Worm (Caenorhabditis elegans) whole organism, L1 larva: ENCODE results near the gene D2096.12.

ENCODE experiments used
- efl-1 ChIP-seq, 4 experiments: fragments of 150-350 bp; optimal IDR thresholded peaks in 3 of 4; peaks in 1 of 4; 1 replicate in 1 of 4; 2 replicates in 3 of 4; lab custom pipeline; 2014; ENCODE audit warnings: missing biosample characterization in 2 of 4, missing genetic modification characterization in 2 of 4, missing genetic modification reagents in 2 of 4
- elt-3 ChIP-seq, 6 experiments: fragments of 150-350 bp in 1 of 6; sonication (generic microtip); optimal IDR thresholded peaks; 2 replicates each; lab custom pipeline; 2017 to 2018; ENCODE audit warnings: missing biosample characterization in 6 of 6, missing genetic modification characterization in 6 of 6, inconsistent platforms in 1 of 6
- lin-35 ChIP-seq, 2 experiments: fragments of 150-350 bp; optimal IDR thresholded peaks; 2 replicates each; lab custom pipeline; 2014; ENCODE audit warnings: missing biosample characterization in 2 of 2, missing genetic modification characterization in 2 of 2, missing genetic modification reagents in 2 of 2
- mab-9 ChIP-seq: fragments of 200-800 bp; sonication (Bioruptor generic); IDR thresholded peaks from 2 replicates; pipeline ENCODE4 v1.3.6; 2022; ENCODE audit warnings: missing genetic modification reagents, missing genetic modification characterization, missing compliant biosample characterization
- mep-1 ChIP-seq: fragments of 150-350 bp; optimal IDR thresholded peaks from 2 replicates; lab custom pipeline; 2014; ENCODE audit warnings: missing biosample characterization, missing genetic modification characterization
- nhr-76 ChIP-seq: sonication (generic microtip); optimal IDR thresholded peaks from 2 replicates; lab custom pipeline; 2017; ENCODE audit warnings: missing biosample characterization, missing genetic modification characterization
- rnt-1 ChIP-seq: sonication (generic microtip); optimal IDR thresholded peaks from 2 replicates; lab custom pipeline; 2016; ENCODE audit warnings: mild to moderate bottlenecking, missing genetic modification characterization, moderate library complexity, missing compliant biosample characterization
- sptf-1 ChIP-seq: fragments of 150-350 bp; optimal IDR thresholded peaks from 2 replicates; lab custom pipeline; 2014; ENCODE audit warnings: missing biosample characterization, missing genetic modification characterization
- xbp-1 ChIP-seq: sonication (generic microtip); optimal IDR thresholded peaks from 2 replicates; lab custom pipeline; 2016; ENCODE audit warnings: missing genetic modification characterization, missing compliant biosample characterization

- no peak for TF ChIP-seq nhr-76
- TF ChIP-seq efl-1 (optimal IDR thresholded peaks at IDR 0.05; lab: Kevin White, UChicago), result no peak
- no peak for TF ChIP-seq efl-1 (GFP tag; optimal IDR thresholded peaks at IDR 0.05 in 1 of 2; lab: Kevin White, UChicago)
- TF ChIP-seq xbp-1 (tag; lab: Kevin White, UChicago), result no peak
- TF ChIP-seq elt-3 (tag; optimal IDR thresholded peaks at IDR 0.05; lab: Kevin White, UChicago), result no peak
- TF ChIP-seq mab-9 (GFP tag; lab: Robert Waterston, UW), result no peak
- TF ChIP-seq lin-35 (GFP tag; optimal IDR thresholded peaks at IDR 0.05; lab: Kevin White, UChicago), result no peak
- TF ChIP-seq rnt-1 (tag; lab: Kevin White, UChicago), result no peak
- TF ChIP-seq mep-1 (tag; lab: Kevin White, UChicago), result no peak
- no peak for TF ChIP-seq sptf-1 (tag; lab: Kevin White, UChicago)
These were observed 34.4 kb upstream of the D2096.12 start, which contains the start of gene F35H10.2 for ce11 chrIV:8328913-8329312.
